Fruit fly (Drosophila melanogaster) whole organism, prepupa: Measurements from ENCODE around the gene nanos.

Experiments
- CG11762 ChIP-seq: fragments of 200-800 bp; sonication (Bioruptor generic); optimal IDR thresholded peaks from 3 replicates; lab custom pipeline; 2016; ENCODE audit warnings: missing biosample characterization, missing genetic modification characterization; ENCODE audit not compliant: insufficient read depth
- CG15336 ChIP-seq: fragments of 200-800 bp; sonication (Bioruptor generic); IDR thresholded peaks from 2 replicates; pipeline ENCODE4 v1.3.6; 2022; ENCODE audit warnings: missing biosample characterization, missing genetic modification characterization
- CG6808 ChIP-seq: fragments of 200-800 bp; sonication (Bioruptor generic); optimal IDR thresholded peaks from 3 replicates; lab custom pipeline; 2017; ENCODE audit warnings: missing biosample characterization, missing genetic modification characterization, mild to moderate bottlenecking, moderate library complexity, missing genetic modification reagents
- CG7368 ChIP-seq: fragments of 200-800 bp; sonication (Bioruptor generic); optimal IDR thresholded peaks from 3 replicates; lab custom pipeline; 2016; ENCODE audit warnings: missing biosample characterization, missing genetic modification characterization
- CG8119 ChIP-seq: fragments of 200-800 bp; sonication (Bioruptor generic); IDR thresholded peaks from 3 replicates; pipeline ENCODE4 v1.3.6; 2022; ENCODE audit warnings: missing biosample characterization, missing genetic modification characterization
- OdsH ChIP-seq: fragments of 200-800 bp; sonication (Bioruptor generic); optimal IDR thresholded peaks from 3 replicates; lab custom pipeline; 2016; ENCODE audit warnings: missing biosample characterization, missing genetic modification characterization
- cyc ChIP-seq: fragments of 200-800 bp; sonication (Bioruptor generic); optimal IDR thresholded peaks from 3 replicates; lab custom pipeline; 2016; ENCODE audit warnings: missing biosample characterization, missing genetic modification characterization
- dac ChIP-seq: fragments of 200-800 bp; sonication (Bioruptor generic); optimal IDR thresholded peaks from 2 replicates; lab custom pipeline; 2017; ENCODE audit warnings: missing biosample characterization, mild to moderate bottlenecking, missing genetic modification characterization
- fd59A ChIP-seq: fragments of 200-800 bp; sonication (Bioruptor generic); optimal IDR thresholded peaks from 2 replicates; lab custom pipeline; 2017; ENCODE audit warnings: missing biosample characterization, mild to moderate bottlenecking, missing genetic modification characterization, missing genetic modification reagents

DNA sequence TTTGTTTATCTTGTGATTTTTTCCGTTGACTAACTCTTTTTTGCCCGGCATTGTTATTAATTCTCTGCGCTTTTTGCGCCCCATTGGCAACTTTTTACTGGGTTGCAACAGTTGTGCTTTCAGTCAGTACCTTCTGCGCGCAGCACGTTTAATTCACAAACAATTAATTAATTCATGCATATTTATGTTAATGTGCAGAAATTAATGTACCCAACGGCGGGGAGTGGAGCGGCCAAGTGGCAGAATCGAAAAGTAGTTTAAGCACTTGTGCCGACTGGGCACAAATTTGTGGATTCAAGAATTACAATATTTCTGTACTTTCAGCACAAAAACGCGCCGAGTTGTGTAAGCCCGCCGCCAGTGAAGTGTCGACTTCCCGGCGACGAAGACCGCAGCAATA, 10.5 kb downstream of the nanos start:
- no peak for TF ChIP-seq cyc (GFP tag; lab: Kevin White, UChicago)
- no peak for TF ChIP-seq CG6808 (GFP tag; lab: Kevin White, UChicago)
- no peak for TF ChIP-seq dac (GFP tag; lab: Kevin White, UChicago)
- TF ChIP-seq CG7368 (GFP tag; lab: Kevin White, UChicago), result no peak
- no peak for TF ChIP-seq CG15336 (GFP tag; lab: Robert Waterston, UW)
- TF ChIP-seq fd59A (GFP tag; lab: Kevin White, UChicago), result no peak
- no peak for TF ChIP-seq CG8119 (GFP tag; lab: Robert Waterston, UW)
- no peak for TF ChIP-seq OdsH (GFP tag; lab: Kevin White, UChicago)
- no peak for TF ChIP-seq CG11762
